Worm (Caenorhabditis elegans): ENCODE results near the gene set-26.
"Not testable (repeated sequence)": the region's sequence is repeated elsewhere in the genome, so short reads cannot be mapped to it uniquely, and the experiment has no call there.

DNA sequence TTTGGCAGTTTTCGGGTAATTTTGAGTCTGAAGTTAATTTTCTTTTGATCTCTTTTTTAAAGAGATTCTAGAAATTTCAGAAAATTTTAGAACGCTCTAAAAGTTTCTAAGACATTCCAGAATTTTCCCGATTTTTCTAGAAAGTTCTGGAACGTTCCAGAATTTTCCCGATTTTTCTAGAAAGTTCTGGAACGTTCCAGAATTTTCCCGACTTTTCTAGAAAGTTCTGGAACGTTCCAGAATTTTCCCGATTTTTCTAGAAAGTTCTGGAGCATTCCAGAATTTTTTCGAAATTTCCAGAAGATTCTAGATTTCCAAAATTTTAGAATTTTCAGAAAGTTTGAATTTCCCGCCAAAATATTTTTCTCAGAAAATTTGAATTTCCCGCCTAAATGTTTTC lies 19.8 kb upstream of the set-26 start:
- not testable (repeated sequence) for TF ChIP-seq hrde-1 (tag; optimal IDR thresholded peaks at IDR 0.05; ENCODE audit: borderline replicate concordance); ceh-40 (GFP tag; IDR thresholded peaks at IDR 0.05); hlh-26 (GFP tag; conservative IDR thresholded peaks at IDR 0.05); nfya-1 (tag; optimal IDR thresholded peaks at IDR 0.05; ENCODE audit: borderline replicate concordance, insufficient read depth); ceh-91 (GFP tag; IDR thresholded peaks at IDR 0.05)
